Fruit fly (Drosophila melanogaster) whole organism: ENCODE data around the gene IP3K2.

Experiments used
- CG8478 ChIP-seq: fragments of >200 bp; optimal IDR thresholded peaks from 2 replicates; lab custom pipeline; 2018; ENCODE audit warnings: inconsistent platforms
- Dll ChIP-seq: fragments of >200 bp; optimal IDR thresholded peaks from 2 replicates; lab custom pipeline; 2017
- EcR ChIP-seq, 2 experiments: fragments of >200 bp; optimal IDR thresholded peaks; 2 replicates each; lab custom pipeline; 2017; ENCODE audit warnings: missing biosample characterization in 2 of 2, missing genetic modification characterization in 2 of 2, missing genetic modification reagents in 2 of 2
- pan ChIP-seq: fragments of >200 bp; optimal IDR thresholded peaks from 2 replicates; lab custom pipeline; 2017
- psq ChIP-seq: fragments of >200 bp; optimal IDR thresholded peaks from 2 replicates; lab custom pipeline; 2017
- usp ChIP-seq: fragments of >200 bp; optimal IDR thresholded peaks from 2 replicates; lab custom pipeline; 2017; ENCODE audit warnings: missing biosample characterization, missing genetic modification characterization, mixed read lengths

IP3K2 gene

dm6 chrX:13314323-13314722 is 10.9 kb downstream of the IP3K2 start:
- TF ChIP-seq CG8478 (lab: Kevin White, UChicago): no peak
- TF ChIP-seq EcR (GFP tag; optimal IDR thresholded peaks at IDR 0.05; lab: Kevin White, UChicago): no peak
- no peak for TF ChIP-seq Dll
- TF ChIP-seq usp (GFP tag; lab: Kevin White, UChicago): no peak
- TF ChIP-seq pan (lab: Kevin White, UChicago): no peak
- no peak for TF ChIP-seq psq (lab: Kevin White, UChicago)

dm6 chrX:13314789-13315462 is 11.5 kb downstream of the IP3K2 start:
- TF ChIP-seq CG8478 (lab: Kevin White, UChicago): no peak
- no peak for TF ChIP-seq EcR (GFP tag; optimal IDR thresholded peaks at IDR 0.05; lab: Kevin White, UChicago)
- TF ChIP-seq usp (GFP tag; lab: Kevin White, UChicago): no peak
- TF ChIP-seq pan (lab: Kevin White, UChicago): no peak
- TF ChIP-seq Dll: no peak
- no peak for TF ChIP-seq psq (lab: Kevin White, UChicago)

- TF ChIP-seq Dll (no peak), psq (lab: Kevin White, UChicago) (no peak), EcR (GFP tag; optimal IDR thresholded peaks at IDR 0.05; lab: Kevin White, UChicago) (no peak), usp (GFP tag; lab: Kevin White, UChicago) (no peak), CG8478 (lab: Kevin White, UChicago) (no peak), pan (lab: Kevin White, UChicago) (no peak)
These were observed 12.0 kb downstream of the IP3K2 start for dm6 chrX:13315463-13315817.

- TF ChIP-seq CG8478 (lab: Kevin White, UChicago) (no peak), Dll (peak; percentile 65), EcR (GFP tag; optimal IDR thresholded peaks at IDR 0.05; lab: Kevin White, UChicago) (no peak)
These were observed 16.0 kb downstream of the IP3K2 start for dm6 chrX:13319376-13319883.

dm6 chrX:13320697-13321445 is 17.4 kb downstream of the IP3K2 start:
- TF ChIP-seq EcR (GFP tag; optimal IDR thresholded peaks at IDR 0.05; lab: Kevin White, UChicago) (no peak), usp (GFP tag; lab: Kevin White, UChicago) (no peak), CG8478 (lab: Kevin White, UChicago) (no peak), Dll (no peak), pan (lab: Kevin White, UChicago) (no peak), psq (lab: Kevin White, UChicago) (no peak)

- no peak for TF ChIP-seq psq (lab: Kevin White, UChicago)
- no peak for TF ChIP-seq pan (lab: Kevin White, UChicago)
- no peak for TF ChIP-seq usp (GFP tag; lab: Kevin White, UChicago)
- TF ChIP-seq Dll: no peak
- no peak for TF ChIP-seq EcR (GFP tag; optimal IDR thresholded peaks at IDR 0.05; lab: Kevin White, UChicago)
- TF ChIP-seq CG8478 (lab: Kevin White, UChicago): no peak
These were observed 19.0 kb downstream of the IP3K2 start for dm6 chrX:13322405-13322804.

dm6 chrX:13323114-13323513 is 19.7 kb downstream of the IP3K2 start:
- TF ChIP-seq psq (lab: Kevin White, UChicago) (no peak), CG8478 (lab: Kevin White, UChicago) (no peak), Dll (no peak), EcR (GFP tag; optimal IDR thresholded peaks at IDR 0.05; lab: Kevin White, UChicago) (no peak), usp (GFP tag; lab: Kevin White, UChicago) (no peak), pan (lab: Kevin White, UChicago) (no peak)

- TF ChIP-seq usp (GFP tag; lab: Kevin White, UChicago) (no peak), pan (lab: Kevin White, UChicago) (no peak), EcR (GFP tag; optimal IDR thresholded peaks at IDR 0.05; lab: Kevin White, UChicago) (no peak), Dll (no peak), psq (lab: Kevin White, UChicago) (no peak), CG8478 (lab: Kevin White, UChicago) (no peak)
These were observed 20.1 kb downstream of the IP3K2 start for dm6 chrX:13323526-13323925.

dm6 chrX:13325310-13325709 is 21.9 kb downstream of the IP3K2 start:
- TF ChIP-seq EcR (GFP tag; optimal IDR thresholded peaks at IDR 0.05; lab: Kevin White, UChicago) (no peak), CG8478 (lab: Kevin White, UChicago) (no peak), Dll (no peak), pan (lab: Kevin White, UChicago) (no peak), usp (GFP tag; lab: Kevin White, UChicago) (no peak), psq (lab: Kevin White, UChicago) (no peak)

dm6 chrX:13329572-13330046 is 26.2 kb downstream of the IP3K2 start, which contains the start of gene Prx2:
Gene Prx2 (plus strand): TSS chrX:13329824.
- TF ChIP-seq Dll (no peak), usp (GFP tag; lab: Kevin White, UChicago) (no peak), pan (lab: Kevin White, UChicago) (no peak), psq (lab: Kevin White, UChicago) (no peak), CG8478 (lab: Kevin White, UChicago) (no peak), EcR (GFP tag; optimal IDR thresholded peaks at IDR 0.05; lab: Kevin White, UChicago) (no peak)
